Worm (Caenorhabditis elegans): ENCODE results near the gene srh-83.

ce11 chrV:7120168-7120567 lies 44.1 kb upstream of the srh-83 start, which contains the start of gene srx-34:
- no peak for TF ChIP-seq nhr-12 (tag; optimal IDR thresholded peaks at IDR 0.05)
- TF ChIP-seq hlh-1 (tag; optimal IDR thresholded peaks at IDR 0.05): no peak
- TF ChIP-seq snpc-4 (tag; optimal IDR thresholded peaks at IDR 0.05): no peak
- TF ChIP-seq lin-13 (tag; optimal IDR thresholded peaks at IDR 0.05): no peak
- TF ChIP-seq pha-4 (tag; optimal IDR thresholded peaks at IDR 0.05): no peak
- no peak for TF ChIP-seq mep-1 (tag; optimal IDR thresholded peaks at IDR 0.05)

Data from whole organism, mixed stage, embryonic.